Worm (Caenorhabditis elegans) whole organism, young adult: ENCODE results near the gene fip-5.

Experiments
- C17E4.6 ChIP-seq: fragments of 200-800 bp; sonication (Bioruptor generic); IDR thresholded peaks from 2 replicates; pipeline ENCODE4 v1.3.6; 2022; ENCODE audit warnings: missing genetic modification reagents, missing genetic modification characterization, missing compliant biosample characterization
- F23B12.7 ChIP-seq: sonication (generic microtip); optimal IDR thresholded peaks from 2 replicates; lab custom pipeline; 2017; ENCODE audit warnings: missing genetic modification characterization, mild to moderate bottlenecking, missing compliant biosample characterization, antibody characterized with exemption, moderate library complexity; ENCODE audit not compliant: insufficient read depth
- aptf-2 ChIP-seq: fragments of 200-800 bp; sonication (Bioruptor generic); conservative IDR thresholded peaks from 2 replicates; pipeline ENCODE4 v1.3.6; 2022; ENCODE audit warnings: missing genetic modification reagents, missing genetic modification characterization, missing compliant biosample characterization
- egl-18 ChIP-seq: fragments of 200-800 bp; sonication (Bioruptor generic); IDR thresholded peaks from 2 replicates; pipeline ENCODE4 v1.3.6; 2022; ENCODE audit warnings: missing genetic modification reagents, missing genetic modification characterization, missing compliant biosample characterization
- hsf-1 ChIP-seq: fragments of 200-800 bp; sonication (Bioruptor generic); IDR thresholded peaks from 2 replicates; pipeline ENCODE4 v1.3.6; 2022; ENCODE audit warnings: missing genetic modification reagents, missing genetic modification characterization, missing compliant biosample characterization
- nfya-1 ChIP-seq: sonication (generic microtip); optimal IDR thresholded peaks from 2 replicates; lab custom pipeline; 2017; ENCODE audit warnings: antibody characterized with exemption, missing compliant biosample characterization, missing genetic modification characterization, borderline replicate concordance; ENCODE audit not compliant: insufficient read depth
- tbp1 ChIP-seq: fragments of 200-800 bp; sonication (Bioruptor generic); optimal IDR thresholded peaks from 2 replicates; lab custom pipeline; 2018; ENCODE audit warnings: mild to moderate bottlenecking, missing genetic modification characterization, missing compliant biosample characterization

DNA sequence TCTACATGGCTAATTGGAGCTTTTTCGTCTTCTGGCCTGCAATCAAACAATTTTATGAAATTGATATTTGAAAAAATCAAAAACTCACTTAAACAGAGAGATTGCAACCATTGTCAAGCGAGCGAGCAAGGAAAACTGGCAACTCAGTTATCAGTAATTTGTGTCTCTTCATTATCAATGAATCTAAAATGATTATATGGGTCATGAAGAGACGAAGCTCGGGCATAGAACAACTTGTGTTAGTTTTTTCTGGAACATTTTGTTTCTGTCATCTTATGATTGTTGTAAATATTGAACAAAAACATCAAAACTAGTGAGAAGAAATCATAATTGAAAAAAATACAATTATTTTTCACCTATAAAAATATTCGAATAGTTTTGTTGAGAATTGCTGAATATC is 38.4 kb downstream of the fip-5 start, which contains the start of gene R07E3.1:
- no peak for TF ChIP-seq egl-18 (GFP tag; lab: Robert Waterston, UW)
- no peak for TF ChIP-seq nfya-1 (tag; lab: Kevin White, UChicago)
- TF ChIP-seq C17E4.6, result no peak
- no peak for TF ChIP-seq F23B12.7
- no peak for TF ChIP-seq hsf-1 (GFP tag; lab: Robert Waterston, UW)
- no peak for TF ChIP-seq aptf-2 (GFP tag; lab: Robert Waterston, UW)
- TF ChIP-seq tbp1 (GFP tag; lab: Kevin White, UChicago), result no peak
